Fruit fly (Drosophila melanogaster) whole organism: Measurements from ENCODE around the gene upd1.
A peak's percentile ranks its signal among the peaks of the same experiment; 100 is the strongest.

Experiments
- CG8478 ChIP-seq: fragments of >200 bp; optimal IDR thresholded peaks from 2 replicates; lab custom pipeline; 2018; ENCODE audit warnings: inconsistent platforms
- Dll ChIP-seq: fragments of >200 bp; optimal IDR thresholded peaks from 2 replicates; lab custom pipeline; 2017
- EcR ChIP-seq, 2 experiments: fragments of >200 bp; optimal IDR thresholded peaks; 2 replicates each; lab custom pipeline; 2017; ENCODE audit warnings: missing biosample characterization in 2 of 2, missing genetic modification characterization in 2 of 2, missing genetic modification reagents in 2 of 2
- pan ChIP-seq: fragments of >200 bp; optimal IDR thresholded peaks from 2 replicates; lab custom pipeline; 2017
- psq ChIP-seq: fragments of >200 bp; optimal IDR thresholded peaks from 2 replicates; lab custom pipeline; 2017
- usp ChIP-seq: fragments of >200 bp; optimal IDR thresholded peaks from 2 replicates; lab custom pipeline; 2017; ENCODE audit warnings: missing biosample characterization, missing genetic modification characterization, mixed read lengths

upd1 gene

DNA sequence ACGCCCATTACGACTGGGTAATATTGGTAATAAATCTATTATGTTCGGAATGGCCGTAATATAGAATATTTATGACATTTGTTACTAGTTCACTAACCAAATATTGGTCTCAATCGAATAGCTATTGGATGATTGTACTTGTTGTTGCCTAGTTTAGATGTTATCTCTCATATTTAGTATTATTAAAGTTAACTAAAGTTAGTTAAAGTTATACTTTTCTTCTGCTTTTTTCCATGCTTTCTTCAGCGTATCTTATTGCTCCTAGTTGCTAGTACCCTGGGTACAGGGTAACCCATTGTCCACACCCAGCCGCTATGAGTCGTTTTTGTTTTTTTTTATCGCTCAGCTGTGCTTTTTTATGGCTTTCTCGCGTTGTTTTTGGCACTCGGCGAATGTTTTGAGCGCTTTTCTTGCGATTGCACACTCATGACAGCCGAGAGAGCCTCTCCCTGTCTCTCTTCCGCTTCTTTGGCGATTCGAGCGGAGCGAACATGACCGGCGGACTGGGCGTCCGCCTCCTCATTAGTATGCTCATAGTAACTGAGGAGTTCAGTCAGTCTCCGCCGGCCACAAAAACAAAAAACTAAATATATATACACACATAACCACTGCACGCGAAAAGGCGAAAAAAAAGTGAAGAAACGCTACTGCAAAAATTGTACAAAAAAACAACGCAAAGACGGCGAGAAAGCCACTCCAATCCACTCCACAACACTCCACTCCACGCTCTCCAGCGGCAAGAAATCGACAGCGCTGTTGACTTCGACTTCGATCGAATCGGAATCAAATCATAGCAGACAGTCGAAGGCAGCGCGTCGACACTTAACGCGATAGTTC, 32.4 kb downstream of the upd1 start, which contains the start of gene upd3:
TSS of gene upd3 (plus strand) at position 749 of the 837 bp plus-strand sequence.
- peak; percentile 59 for TF ChIP-seq pan (lab: Kevin White, UChicago)
- TF ChIP-seq Dll (lab: Kevin White, UChicago): peak; percentile 53
- TF ChIP-seq usp: no peak

DNA sequence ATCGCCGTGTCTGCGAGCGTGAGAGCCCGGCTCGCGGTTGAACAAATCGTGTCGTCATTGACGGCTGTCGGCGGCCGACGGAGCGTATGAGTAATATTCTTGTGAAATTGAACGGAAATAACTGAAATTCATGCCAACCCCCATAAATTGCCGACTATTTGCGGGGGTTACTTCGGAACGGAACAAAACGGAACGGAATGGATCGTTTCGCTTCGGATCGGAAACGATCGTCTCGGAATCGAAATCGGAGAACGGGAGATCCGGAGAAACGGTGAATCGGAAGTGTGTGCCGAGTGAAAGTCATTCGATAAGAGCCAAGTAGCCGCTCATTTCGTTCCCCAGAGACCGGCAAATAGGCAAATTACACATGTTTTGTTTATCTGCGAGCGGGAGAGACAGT, 33.2 kb downstream of the upd1 start:
- no peak for TF ChIP-seq psq (lab: Kevin White, UChicago)
- TF ChIP-seq usp: no peak
- no peak for TF ChIP-seq pan (lab: Kevin White, UChicago)
- TF ChIP-seq EcR (GFP tag; optimal IDR thresholded peaks at IDR 0.05; lab: Kevin White, UChicago): no peak
- TF ChIP-seq Dll (lab: Kevin White, UChicago): no peak
- TF ChIP-seq CG8478: no peak

DNA sequence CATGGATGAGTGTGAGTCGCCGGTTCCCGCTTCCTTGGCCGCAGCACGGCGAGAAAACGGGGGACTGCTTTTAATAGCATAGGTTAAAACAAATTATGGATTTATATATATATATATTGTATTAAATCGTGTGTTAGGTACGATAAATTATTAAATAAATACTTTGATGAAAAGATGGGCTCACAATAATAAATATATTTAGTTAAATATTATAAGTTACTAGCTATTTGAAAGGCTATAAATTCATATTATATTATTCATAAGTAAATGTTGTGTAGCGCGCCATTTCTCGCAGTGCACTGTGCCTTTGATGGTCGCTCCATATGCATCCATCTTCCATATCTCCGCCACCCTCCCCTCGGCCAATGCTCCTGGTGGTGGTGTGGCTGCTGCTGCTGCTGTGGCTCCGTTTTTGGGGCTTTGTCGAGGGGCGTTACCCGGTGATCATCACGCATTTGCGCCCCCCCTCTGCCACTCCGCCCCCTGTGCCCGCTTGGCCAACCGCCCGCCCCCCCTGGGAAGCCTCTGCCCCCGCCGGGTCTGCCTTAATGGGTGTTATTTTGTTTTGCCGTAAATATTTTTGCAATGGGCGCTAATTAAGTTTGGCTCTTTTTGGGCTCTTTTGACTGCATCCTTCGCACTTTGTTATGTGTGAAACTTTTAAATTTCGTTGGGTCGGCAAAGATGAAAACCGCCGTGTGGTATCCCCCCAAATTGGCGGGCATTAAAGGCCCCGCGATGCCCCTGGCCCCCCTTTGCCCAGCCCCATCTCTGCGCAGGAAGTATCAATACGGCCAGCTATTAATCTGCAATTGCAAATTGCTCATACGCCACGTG, 35.7 kb downstream of the upd1 start:
- TF ChIP-seq Dll (lab: Kevin White, UChicago) (peak; percentile 75), CG8478 (no peak), psq (lab: Kevin White, UChicago) (no peak), usp (no peak), EcR (GFP tag; optimal IDR thresholded peaks at IDR 0.05; lab: Kevin White, UChicago) (no peak), pan (lab: Kevin White, UChicago) (no peak)

DNA sequence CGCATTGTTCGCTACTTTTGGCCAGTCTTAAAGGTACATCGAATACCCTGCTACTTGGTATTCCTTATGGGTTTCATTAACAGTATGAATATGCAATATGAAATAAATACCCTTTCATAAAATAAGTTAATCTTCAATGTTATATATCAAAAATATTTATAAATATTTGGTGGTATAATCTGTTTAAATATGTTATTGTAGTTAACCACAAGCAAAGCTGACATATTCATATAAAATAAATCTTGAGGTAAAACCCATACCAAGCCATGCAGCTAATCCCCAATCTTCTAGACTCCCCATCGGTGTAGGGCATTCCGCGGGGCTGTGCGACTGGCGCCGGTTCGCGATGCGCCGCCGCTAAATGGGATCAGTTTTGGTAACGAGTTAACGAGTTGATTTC, 36.7 kb downstream of the upd1 start:
- TF ChIP-seq psq (lab: Kevin White, UChicago): no peak
- TF ChIP-seq EcR (GFP tag; optimal IDR thresholded peaks at IDR 0.05; lab: Kevin White, UChicago): no peak
- no peak for TF ChIP-seq pan (lab: Kevin White, UChicago)
- TF ChIP-seq usp: no peak
- no peak for TF ChIP-seq Dll (lab: Kevin White, UChicago)
- TF ChIP-seq CG8478: no peak

DNA sequence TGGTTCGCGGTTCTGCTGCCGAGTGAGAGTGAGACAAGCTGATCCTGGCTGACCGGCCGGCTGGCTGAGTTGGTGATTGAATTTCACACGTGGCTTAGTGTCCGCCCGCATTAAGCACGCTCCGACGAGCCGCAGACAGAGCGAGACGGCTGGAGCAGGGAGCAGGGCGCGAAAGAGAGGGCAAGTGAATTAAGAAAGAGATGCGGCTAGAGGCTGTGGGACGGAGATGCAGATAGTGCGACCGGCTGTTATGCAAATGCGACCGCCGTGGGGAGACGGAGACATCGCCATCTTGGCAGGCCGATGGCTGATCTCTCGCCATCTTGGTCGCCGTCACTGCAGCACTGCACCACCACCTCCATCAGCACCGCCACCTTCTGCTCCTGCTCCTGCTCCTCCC, 42.2 kb downstream of the upd1 start:
- TF ChIP-seq Dll (lab: Kevin White, UChicago) (no peak), usp (no peak), EcR (GFP tag; optimal IDR thresholded peaks at IDR 0.05; lab: Kevin White, UChicago) (no peak), pan (lab: Kevin White, UChicago) (no peak), psq (lab: Kevin White, UChicago) (no peak), CG8478 (no peak)

DNA sequence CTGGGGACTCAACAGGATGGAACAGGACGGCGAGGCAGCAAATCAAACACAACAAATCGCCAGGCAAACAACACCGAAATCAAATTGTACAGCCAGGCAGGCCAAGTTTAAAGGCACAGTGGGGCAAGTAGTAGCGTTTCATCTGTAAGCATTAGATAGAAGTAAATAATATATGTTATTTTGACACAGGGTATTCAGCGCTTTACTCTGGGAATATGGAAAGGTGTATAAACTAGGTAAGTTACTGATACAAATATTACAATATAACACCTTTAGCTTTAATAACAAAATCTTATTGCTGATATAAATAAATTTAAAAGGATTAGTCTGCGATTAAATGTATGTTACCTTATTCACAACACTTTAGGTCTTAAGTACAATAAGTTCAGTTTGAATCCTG, 45.7 kb downstream of the upd1 start:
- TF ChIP-seq CG8478 (no peak), psq (lab: Kevin White, UChicago) (no peak), pan (lab: Kevin White, UChicago) (no peak), usp (no peak), Dll (lab: Kevin White, UChicago) (no peak), EcR (GFP tag; optimal IDR thresholded peaks at IDR 0.05; lab: Kevin White, UChicago) (no peak)

DNA sequence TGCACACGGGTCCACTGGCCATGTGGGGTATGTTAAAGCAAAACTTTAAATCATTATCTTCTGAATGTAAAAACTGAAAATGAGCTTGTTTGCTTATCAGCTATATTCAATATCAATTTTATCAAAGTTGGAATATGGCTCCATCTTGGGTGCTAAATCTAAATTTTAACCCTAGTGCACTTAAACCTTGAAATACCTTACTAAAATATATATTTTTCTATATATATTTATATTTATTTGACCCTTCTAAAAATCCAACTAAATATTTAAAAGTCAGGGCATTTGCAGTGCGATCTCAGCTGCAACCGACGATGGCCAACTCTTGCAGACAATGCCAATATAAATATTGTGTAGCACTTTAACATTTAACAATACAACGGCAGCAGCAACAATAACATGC, 46.9 kb downstream of the upd1 start:
- TF ChIP-seq pan (lab: Kevin White, UChicago) (no peak), Dll (lab: Kevin White, UChicago) (no peak), usp (no peak), EcR (GFP tag; optimal IDR thresholded peaks at IDR 0.05; lab: Kevin White, UChicago) (no peak), psq (lab: Kevin White, UChicago) (no peak), CG8478 (no peak)

DNA sequence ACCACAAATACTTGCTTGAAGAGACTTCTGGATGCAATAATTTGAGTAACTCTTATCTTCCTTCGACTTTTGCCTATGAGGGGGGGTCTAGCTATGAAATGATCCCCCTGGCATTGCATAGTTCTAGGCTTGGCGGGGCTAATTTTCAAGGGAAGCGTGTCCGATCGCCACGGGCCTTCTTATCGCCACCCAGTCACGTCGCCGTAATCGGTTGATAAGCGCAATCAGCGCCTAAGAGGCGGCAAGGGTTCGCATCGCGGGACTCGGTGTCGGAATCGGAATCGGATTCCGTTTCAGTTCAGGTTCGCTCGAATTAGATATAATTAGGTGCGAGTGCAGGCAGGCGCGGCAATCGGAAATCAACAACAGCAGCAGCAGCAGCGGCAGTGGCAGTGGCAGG, 47.6 kb downstream of the upd1 start:
- no peak for TF ChIP-seq psq (lab: Kevin White, UChicago)
- TF ChIP-seq CG8478: no peak
- TF ChIP-seq usp: no peak
- no peak for TF ChIP-seq Dll (lab: Kevin White, UChicago)
- no peak for TF ChIP-seq pan (lab: Kevin White, UChicago)
- TF ChIP-seq EcR (GFP tag; optimal IDR thresholded peaks at IDR 0.05; lab: Kevin White, UChicago): no peak

DNA sequence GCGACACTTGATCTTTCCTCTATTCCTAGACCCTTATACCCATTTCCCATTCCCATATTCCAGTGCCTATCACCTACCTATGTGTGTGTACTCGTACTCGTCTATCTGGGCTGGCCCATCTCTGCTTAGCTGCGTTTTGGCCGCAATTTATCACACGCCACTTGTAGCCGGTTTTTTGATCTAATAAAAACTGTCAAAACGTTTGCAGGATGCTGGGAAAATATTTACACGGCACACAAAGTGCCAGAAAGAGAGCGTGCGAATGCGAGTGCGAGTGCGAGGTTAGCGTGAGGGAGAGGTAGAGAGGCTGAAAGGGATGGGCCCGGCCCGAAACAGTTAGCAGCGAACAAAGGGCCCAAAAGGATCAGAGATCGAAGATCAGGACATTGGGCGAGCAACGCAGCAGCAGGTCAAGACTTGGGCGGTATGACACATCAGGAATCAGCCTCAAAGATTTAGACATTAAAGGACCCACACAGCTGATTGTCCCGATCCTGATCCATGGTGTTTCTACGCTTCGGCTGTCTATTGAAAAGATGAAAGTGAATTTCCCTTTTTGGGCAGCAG, 49.0 kb downstream of the upd1 start:
- no peak for TF ChIP-seq CG8478
- TF ChIP-seq Dll (lab: Kevin White, UChicago): no peak
- TF ChIP-seq EcR (GFP tag; optimal IDR thresholded peaks at IDR 0.05; lab: Kevin White, UChicago): no peak
- no peak for TF ChIP-seq usp
- no peak for TF ChIP-seq psq (lab: Kevin White, UChicago)
- no peak for TF ChIP-seq pan (lab: Kevin White, UChicago)

DNA sequence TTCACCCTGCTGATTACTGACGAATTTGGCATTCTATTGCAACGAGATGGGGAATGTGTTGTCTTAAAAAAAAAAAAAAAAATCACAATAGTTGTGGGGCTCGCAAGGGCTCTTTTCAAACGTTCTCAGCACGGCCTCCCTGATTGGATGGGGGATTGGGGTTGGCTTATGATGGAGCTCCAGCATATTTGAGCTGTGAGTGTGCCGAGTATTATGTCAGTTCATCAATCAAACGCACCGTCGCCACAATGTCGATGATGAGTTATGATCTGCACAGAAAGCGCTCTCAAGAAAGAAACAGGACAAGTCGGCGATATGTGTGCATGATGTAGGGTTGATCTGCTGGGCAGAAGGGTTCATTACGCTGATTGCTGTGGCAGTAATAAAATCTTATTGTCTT, 49.7 kb downstream of the upd1 start, which contains the start of gene CG15059:
TSS of gene CG15059 (minus strand) at position 101 of the 400 bp plus-strand sequence.
- no peak for TF ChIP-seq pan (lab: Kevin White, UChicago)
- TF ChIP-seq psq (lab: Kevin White, UChicago): no peak
- TF ChIP-seq usp: no peak
- no peak for TF ChIP-seq Dll (lab: Kevin White, UChicago)
- TF ChIP-seq EcR (GFP tag; optimal IDR thresholded peaks at IDR 0.05; lab: Kevin White, UChicago): no peak
- TF ChIP-seq CG8478: no peak

DNA sequence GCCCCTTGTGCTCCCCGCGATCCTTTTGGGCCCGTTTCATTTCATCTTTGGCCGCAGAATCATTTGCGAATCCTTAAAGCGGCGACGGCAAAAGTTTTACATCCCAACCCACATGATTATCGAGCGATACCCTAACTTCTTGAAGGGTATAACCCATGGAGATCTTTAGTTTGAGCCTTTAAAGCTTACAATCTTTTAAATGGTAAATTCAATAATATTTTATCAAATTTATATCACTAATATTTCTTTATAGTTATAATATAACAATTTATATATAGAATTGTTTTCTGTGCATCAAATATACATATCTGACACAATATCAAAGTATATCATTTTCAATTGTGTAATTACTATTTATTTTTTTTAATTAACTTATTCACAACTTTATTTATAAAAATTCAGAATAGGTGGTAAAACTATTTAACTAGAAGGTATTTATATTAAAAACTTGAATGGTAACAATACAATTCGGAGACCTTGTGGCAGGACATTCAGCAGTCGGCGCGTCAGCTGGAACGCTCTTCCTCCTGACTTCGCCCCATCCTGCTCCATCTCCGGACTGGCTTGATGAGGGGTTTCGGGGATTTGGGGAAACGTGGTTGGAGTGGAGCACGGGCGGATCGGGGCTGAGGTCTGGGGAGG, 52.7 kb downstream of the upd1 start:
- TF ChIP-seq psq (lab: Kevin White, UChicago) (no peak), pan (lab: Kevin White, UChicago) (no peak), CG8478 (no peak), EcR (GFP tag; optimal IDR thresholded peaks at IDR 0.05; lab: Kevin White, UChicago) (no peak), Dll (lab: Kevin White, UChicago) (no peak), usp (no peak)
